Worm (Caenorhabditis elegans) whole organism, L3 larva: ENCODE measurements around the gene C06H5.8.
A peak's percentile ranks its signal among the peaks of the same experiment; 100 is the strongest.
"Not testable (repeated sequence)": the region's sequence is repeated elsewhere in the genome, so short reads cannot be mapped to it uniquely, and the experiment has no call there.

ENCODE experiments used
- R02D3.7 ChIP-seq: fragments of 150-350 bp; optimal IDR thresholded peaks from 2 replicates; lab custom pipeline; 2014; ENCODE audit warnings: missing biosample characterization, missing genetic modification characterization
- ama-1 ChIP-seq: fragments of 150-350 bp; optimal IDR thresholded peaks from 2 replicates; lab custom pipeline; 2018
- ceh-16 ChIP-seq: sonication (generic microtip); optimal IDR thresholded peaks from 2 replicates; lab custom pipeline; 2017; ENCODE audit warnings: missing biosample characterization, missing genetic modification characterization
- ceh-28 ChIP-seq: fragments of 150-350 bp; optimal IDR thresholded peaks from 2 replicates; lab custom pipeline; 2014; ENCODE audit warnings: missing biosample characterization, missing genetic modification reagents, missing genetic modification characterization
- ceh-82 ChIP-seq: fragments of 150-350 bp; optimal IDR thresholded peaks from 2 replicates; lab custom pipeline; 2014; ENCODE audit warnings: missing biosample characterization, missing genetic modification characterization
- daf-12 ChIP-seq: fragments of 150-350 bp; optimal IDR thresholded peaks from 2 replicates; lab custom pipeline; 2014; ENCODE audit warnings: missing biosample characterization, missing genetic modification reagents, missing genetic modification characterization
- egl-27 ChIP-seq: sonication (generic microtip); optimal IDR thresholded peaks from 4 replicates; lab custom pipeline; 2017; ENCODE audit warnings: missing biosample characterization, missing genetic modification reagents, missing genetic modification characterization
- egl-5 ChIP-seq: fragments of 150-350 bp; optimal IDR thresholded peaks from 2 replicates; lab custom pipeline; 2017; ENCODE audit warnings: missing biosample characterization, missing genetic modification reagents, missing genetic modification characterization, inconsistent platforms
- elt-1 ChIP-seq: fragments of 150-350 bp; optimal IDR thresholded peaks from 2 replicates; lab custom pipeline; 2014; ENCODE audit warnings: missing biosample characterization, missing genetic modification characterization
- elt-2 ChIP-seq: sonication (generic microtip); optimal IDR thresholded peaks from 2 replicates; lab custom pipeline; 2016; ENCODE audit warnings: missing genetic modification reagents, mild to moderate bottlenecking, missing genetic modification characterization, missing compliant biosample characterization
- elt-3 ChIP-seq, 3 experiments: fragments of 150-350 bp in 1 of 3; sonication (generic microtip) in 2 of 3; optimal IDR thresholded peaks; 2 replicates in 2 of 3; 4 replicates in 1 of 3; lab custom pipeline; 2014 to 2017; ENCODE audit warnings: missing biosample characterization in 3 of 3, missing genetic modification characterization in 3 of 3
- fkh-10 ChIP-seq: sonication (generic microtip); optimal IDR thresholded peaks from 2 replicates; lab custom pipeline; 2017; ENCODE audit warnings: missing biosample characterization, missing genetic modification reagents, missing genetic modification characterization
- jun-1 ChIP-seq: fragments of 150-350 bp; optimal IDR thresholded peaks from 2 replicates; lab custom pipeline; 2014; ENCODE audit warnings: missing biosample characterization, missing genetic modification reagents, missing genetic modification characterization
- lin-15B ChIP-seq: fragments of 150-350 bp; optimal IDR thresholded peaks from 2 replicates; lab custom pipeline; 2014; ENCODE audit warnings: missing biosample characterization, missing genetic modification characterization
- lin-39 ChIP-seq: fragments of 150-350 bp; optimal IDR thresholded peaks from 2 replicates; lab custom pipeline; 2018; ENCODE audit warnings: missing biosample characterization, missing genetic modification reagents, missing genetic modification characterization
- mdl-1 ChIP-seq: fragments of 150-350 bp; optimal IDR thresholded peaks from 2 replicates; lab custom pipeline; 2014; ENCODE audit warnings: missing biosample characterization, missing genetic modification characterization
- nhr-11 ChIP-seq: fragments of 150-350 bp; optimal IDR thresholded peaks from 2 replicates; lab custom pipeline; 2014; ENCODE audit warnings: missing biosample characterization, missing genetic modification characterization
- nhr-12 ChIP-seq: fragments of 150-350 bp; optimal IDR thresholded peaks from 2 replicates; lab custom pipeline; 2014; ENCODE audit warnings: missing biosample characterization, missing genetic modification characterization
- nhr-237 ChIP-seq: fragments of 150-350 bp; optimal IDR thresholded peaks from 2 replicates; lab custom pipeline; 2014; ENCODE audit warnings: missing biosample characterization, missing genetic modification characterization
- nhr-25 ChIP-seq: sonication (generic microtip); optimal IDR thresholded peaks from 2 replicates; lab custom pipeline; 2017; ENCODE audit warnings: missing biosample characterization, missing genetic modification characterization
- nhr-28 ChIP-seq: fragments of 150-350 bp; optimal IDR thresholded peaks from 2 replicates; lab custom pipeline; 2014; ENCODE audit warnings: missing biosample characterization, missing genetic modification characterization
- nhr-43 ChIP-seq: sonication (generic microtip); optimal IDR thresholded peaks from 2 replicates; lab custom pipeline; 2016; ENCODE audit warnings: mild to moderate bottlenecking, missing genetic modification characterization, missing compliant biosample characterization; ENCODE audit not compliant: poor library complexity, severe bottlenecking
- nhr-67 ChIP-seq: fragments of 150-350 bp; optimal IDR thresholded peaks from 2 replicates; lab custom pipeline; 2014; ENCODE audit warnings: missing biosample characterization, missing genetic modification characterization
- nhr-77 ChIP-seq: fragments of 150-350 bp; optimal IDR thresholded peaks from 2 replicates; lab custom pipeline; 2014; ENCODE audit warnings: missing biosample characterization, missing genetic modification characterization
- pha-4 ChIP-seq: fragments of 150-350 bp; optimal IDR thresholded peaks from 2 replicates; lab custom pipeline; 2014; ENCODE audit warnings: missing biosample characterization, missing genetic modification reagents, missing genetic modification characterization
- pqm-1 ChIP-seq: fragments of 150-350 bp; optimal IDR thresholded peaks from 2 replicates; lab custom pipeline; 2017; ENCODE audit warnings: missing biosample characterization, missing genetic modification characterization, inconsistent platforms
- sea-2 ChIP-seq: fragments of 150-350 bp; sonication (generic microtip); optimal IDR thresholded peaks from 4 replicates; lab custom pipeline; 2014; ENCODE audit warnings: missing biosample characterization, missing genetic modification reagents, missing genetic modification characterization
- skn-1 ChIP-seq: fragments of 150-350 bp; optimal IDR thresholded peaks from 2 replicates; lab custom pipeline; 2014; ENCODE audit warnings: missing biosample characterization, missing genetic modification characterization
- snpc-4 ChIP-seq: fragments of 150-350 bp; optimal IDR thresholded peaks from 2 replicates; lab custom pipeline; 2014; ENCODE audit warnings: missing biosample characterization, missing genetic modification characterization
- tbx-2 ChIP-seq: sonication (generic microtip); optimal IDR thresholded peaks from 2 replicates; lab custom pipeline; 2016; ENCODE audit warnings: mild to moderate bottlenecking, missing genetic modification characterization, missing compliant biosample characterization
- unc-39 ChIP-seq: sonication (generic microtip); optimal IDR thresholded peaks from 4 replicates; lab custom pipeline; 2017; ENCODE audit warnings: missing biosample characterization, missing genetic modification characterization
- unc-62 ChIP-seq: fragments of 150-350 bp; sonication (generic microtip); optimal IDR thresholded peaks from 4 replicates; lab custom pipeline; 2014; ENCODE audit warnings: missing biosample characterization, missing genetic modification reagents, missing genetic modification characterization
- zag-1 ChIP-seq: fragments of 150-350 bp; optimal IDR thresholded peaks from 2 replicates; lab custom pipeline; 2014; ENCODE audit warnings: missing biosample characterization, missing genetic modification characterization
- ztf-4 ChIP-seq: fragments of 150-350 bp; optimal IDR thresholded peaks from 2 replicates; lab custom pipeline; 2014; ENCODE audit warnings: missing biosample characterization, missing genetic modification characterization

C06H5.8 gene

ce11 chrV:17888939-17889338 is 29.9 kb upstream of the C06H5.8 start, which contains the start of gene C06H5.6:
Gene C06H5.6, minus strand, starts transcription at chrV:17888984.
- peak; percentile 16 for TF ChIP-seq pqm-1 (tag; lab: Kevin White, UChicago)
- TF ChIP-seq skn-1 (tag; lab: Kevin White, UChicago), result no peak
- TF ChIP-seq elt-2 (tag; lab: Kevin White, UChicago), result peak; percentile 73

DNA sequence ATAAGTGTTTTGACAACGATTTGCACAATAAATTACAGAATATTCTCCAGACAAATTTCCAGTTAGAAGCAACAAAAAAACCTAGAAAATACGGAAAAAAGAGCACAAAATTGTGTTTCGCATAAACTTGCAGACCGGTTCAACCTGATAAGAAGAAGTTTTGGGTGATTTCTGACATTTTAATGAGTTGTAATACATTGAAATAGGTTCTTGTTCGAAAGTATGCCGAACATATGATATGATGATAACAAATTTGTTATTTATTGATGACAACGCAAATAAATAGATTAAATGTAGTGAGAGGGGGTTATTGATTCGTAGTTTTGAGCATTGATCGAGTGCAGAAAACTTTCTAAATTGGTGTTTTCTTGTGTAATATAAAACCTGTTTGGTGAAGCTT is 27.5 kb upstream of the C06H5.8 start:
- TF ChIP-seq unc-62 (GFP tag; lab: Kevin White, UChicago) (no peak), pqm-1 (tag; lab: Kevin White, UChicago) (peak; percentile 41), tbx-2 (tag; lab: Kevin White, UChicago) (no peak), ama-1 (no peak), egl-5 (tag; lab: Kevin White, UChicago) (no peak), pha-4 (tag; lab: Kevin White, UChicago) (peak; percentile 20), R02D3.7 (tag; lab: Kevin White, UChicago) (no peak), nhr-237 (tag; lab: Kevin White, UChicago) (no peak), daf-12 (tag; lab: Kevin White, UChicago) (no peak), ceh-28 (peak; percentile 20), ztf-4 (tag; lab: Kevin White, UChicago) (no peak), nhr-77 (tag; lab: Kevin White, UChicago) (no peak), jun-1 (no peak), nhr-25 (tag; lab: Kevin White, UChicago) (no peak), snpc-4 (tag; lab: Kevin White, UChicago) (no peak), unc-39 (tag; lab: Kevin White, UChicago) (no peak), zag-1 (tag; lab: Kevin White, UChicago) (no peak), fkh-10 (GFP tag; lab: Kevin White, UChicago) (no peak), lin-15B (no peak), nhr-11 (tag; lab: Kevin White, UChicago) (no peak), sea-2 (GFP tag; lab: Kevin White, UChicago) (no peak), elt-2 (tag; lab: Kevin White, UChicago) (peak; percentile 75), nhr-28 (tag; lab: Kevin White, UChicago) (no peak), nhr-67 (tag; lab: Kevin White, UChicago) (no peak), ceh-82 (tag; lab: Kevin White, UChicago) (no peak), nhr-43 (tag; lab: Kevin White, UChicago) (no peak), ceh-16 (tag; lab: Kevin White, UChicago) (no peak), lin-39 (tag; lab: Kevin White, UChicago) (no peak), nhr-12 (tag; lab: Kevin White, UChicago) (no peak), egl-27 (tag; lab: Kevin White, UChicago) (no peak), elt-3 (tag; optimal IDR thresholded peaks at IDR 0.05; lab: Kevin White, UChicago) (no peak), mdl-1 (no peak), skn-1 (tag; lab: Kevin White, UChicago) (no peak)

- not testable (repeated sequence) for TF ChIP-seq tbx-2, elt-1, pqm-1 (tag; lab: Kevin White, UChicago)
Measured at ce11 chrV:17893959-17894358, 24.9 kb upstream of the C06H5.8 start, which contains the start of gene C06H5.11. Gene C06H5.11, minus strand, starts transcription at chrV:17894059.

DNA sequence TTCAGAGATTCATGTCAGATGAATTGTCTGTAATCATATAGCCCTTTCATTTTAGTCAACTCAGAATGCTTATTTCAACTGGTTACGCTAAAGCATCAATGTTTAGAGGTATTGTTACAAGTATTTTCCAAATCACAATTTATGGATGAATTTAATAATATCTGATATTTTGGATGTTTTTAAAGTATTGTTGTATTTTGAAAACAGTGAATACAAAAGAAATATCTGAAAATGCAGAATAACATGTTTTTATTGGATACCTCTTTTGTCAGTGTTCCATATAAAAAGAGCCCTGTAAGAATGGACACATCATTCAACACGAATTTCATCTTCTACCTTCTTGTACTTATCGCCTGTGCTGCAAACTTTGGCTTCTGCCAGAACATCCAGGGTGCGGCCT is 24.3 kb upstream of the C06H5.8 start, which contains the start of gene C06H5.12:
C06H5.12 (plus strand) TSS at position 301 of the 400 bp plus-strand sequence.
- not testable (repeated sequence) for TF ChIP-seq nhr-67 (tag; lab: Kevin White, UChicago); unc-62 (GFP tag; lab: Kevin White, UChicago); lin-39 (tag; lab: Kevin White, UChicago)

ce11 chrV:17896736-17897353 is 22.0 kb upstream of the C06H5.8 start, which contains the start of gene fbxa-156:
Gene fbxa-156, minus strand, starts transcription at chrV:17896786.
- TF ChIP-seq elt-2 (tag; lab: Kevin White, UChicago) (peak; percentile 67), daf-12 (tag; lab: Kevin White, UChicago) (no peak), pha-4 (tag; lab: Kevin White, UChicago) (peak; percentile 44), pqm-1 (tag; lab: Kevin White, UChicago) (no peak)
